Worm (Caenorhabditis elegans) whole organism, L1 larva: ENCODE measurements around the gene abhd-3.1.
A peak's percentile ranks its signal among the peaks of the same experiment; 100 is the strongest.
"Not testable (repeated sequence)": the region's sequence is repeated elsewhere in the genome, so short reads cannot be mapped to it uniquely, and the experiment has no call there.

ENCODE experiments used
- C04F5.9 ChIP-seq: sonication (generic microtip); optimal IDR thresholded peaks from 2 replicates; lab custom pipeline; 2016; ENCODE audit warnings: missing genetic modification characterization, missing compliant biosample characterization
- C34B4.2 ChIP-seq: sonication (generic microtip); optimal IDR thresholded peaks from 2 replicates; lab custom pipeline; 2017; ENCODE audit warnings: mild to moderate bottlenecking, missing genetic modification characterization, missing compliant biosample characterization
- F16B12.6 ChIP-seq: fragments of 150-350 bp; optimal IDR thresholded peaks from 2 replicates; lab custom pipeline; 2014; ENCODE audit warnings: missing biosample characterization, missing genetic modification characterization
- aha-1 ChIP-seq: fragments of 150-350 bp; optimal IDR thresholded peaks from 2 replicates; lab custom pipeline; 2014; ENCODE audit warnings: missing biosample characterization, missing genetic modification characterization
- aly-2 ChIP-seq: fragments of 150-350 bp; optimal IDR thresholded peaks from 2 replicates; lab custom pipeline; 2014; ENCODE audit warnings: missing biosample characterization, missing genetic modification characterization
- ama-1 ChIP-seq: fragments of 150-350 bp; optimal IDR thresholded peaks from 2 replicates; lab custom pipeline; 2014
- blmp-1 ChIP-seq: fragments of 150-350 bp; optimal IDR thresholded peaks from 2 replicates; lab custom pipeline; 2014; ENCODE audit warnings: missing biosample characterization, missing genetic modification characterization
- ceh-82 ChIP-seq, 3 experiments: fragments of 150-350 bp in 1 of 3; sonication (generic microtip) in 2 of 3; optimal IDR thresholded peaks; 2 replicates each; lab custom pipeline; 2014 to 2017; ENCODE audit warnings: missing biosample characterization in 3 of 3, missing genetic modification characterization in 3 of 3
- ceh-90 ChIP-seq: sonication (generic microtip); optimal IDR thresholded peaks from 2 replicates; lab custom pipeline; 2016; ENCODE audit warnings: missing genetic modification characterization, missing compliant biosample characterization
- dsc-1 ChIP-seq: sonication (generic microtip); optimal IDR thresholded peaks from 2 replicates; lab custom pipeline; 2016; ENCODE audit warnings: mild to moderate bottlenecking, missing genetic modification characterization, missing compliant biosample characterization
- efl-1 ChIP-seq, 4 experiments: fragments of 150-350 bp; optimal IDR thresholded peaks in 3 of 4; peaks in 1 of 4; 1 replicate in 1 of 4; 2 replicates in 3 of 4; lab custom pipeline; 2014; ENCODE audit warnings: missing biosample characterization in 2 of 4, missing genetic modification characterization in 2 of 4, missing genetic modification reagents in 2 of 4
- efl-3 ChIP-seq: fragments of 200-800 bp; sonication (Bioruptor generic); optimal IDR thresholded peaks from 2 replicates; lab custom pipeline; 2018; ENCODE audit warnings: mild to moderate bottlenecking, missing genetic modification characterization, missing compliant biosample characterization
- egl-27 ChIP-seq, 2 experiments: fragments of 150-350 bp in 1 of 2; sonication (generic microtip); optimal IDR thresholded peaks; 3 replicates each; lab custom pipeline; 2017 to 2018; ENCODE audit warnings: missing biosample characterization in 2 of 2, missing genetic modification characterization in 2 of 2, missing genetic modification reagents in 2 of 2
- fkh-8 ChIP-seq: sonication (generic microtip); optimal IDR thresholded peaks from 2 replicates; lab custom pipeline; 2016; ENCODE audit warnings: mild to moderate bottlenecking, missing genetic modification characterization, missing compliant biosample characterization
- irx-1 ChIP-seq: sonication (generic microtip); optimal IDR thresholded peaks from 2 replicates; lab custom pipeline; 2016; ENCODE audit warnings: missing genetic modification characterization, missing compliant biosample characterization
- isw-1 ChIP-seq: fragments of 200-800 bp; sonication (Bioruptor generic); IDR thresholded peaks from 2 replicates; pipeline ENCODE4 v1.3.6; 2022; ENCODE audit warnings: missing genetic modification characterization, missing compliant biosample characterization
- lin-13 ChIP-seq: fragments of 150-350 bp; optimal IDR thresholded peaks from 2 replicates; lab custom pipeline; 2014; ENCODE audit warnings: missing biosample characterization, missing genetic modification reagents, missing genetic modification characterization
- lin-14 ChIP-seq: fragments of 200-800 bp; sonication (Bioruptor generic); optimal IDR thresholded peaks from 2 replicates; lab custom pipeline; 2018; ENCODE audit warnings: mild to moderate bottlenecking, missing genetic modification characterization, moderate library complexity, missing compliant biosample characterization
- lin-15B ChIP-seq: fragments of 150-350 bp; sonication (generic microtip); optimal IDR thresholded peaks from 3 replicates; lab custom pipeline; 2014; ENCODE audit warnings: missing biosample characterization, missing genetic modification characterization
- lin-35 ChIP-seq, 2 experiments: fragments of 150-350 bp; optimal IDR thresholded peaks; 2 replicates each; lab custom pipeline; 2014; ENCODE audit warnings: missing biosample characterization in 2 of 2, missing genetic modification characterization in 2 of 2, missing genetic modification reagents in 2 of 2
- lir-3 ChIP-seq: sonication (generic microtip); optimal IDR thresholded peaks from 2 replicates; lab custom pipeline; 2016; ENCODE audit warnings: mild to moderate bottlenecking, missing genetic modification characterization, moderate library complexity, missing compliant biosample characterization; ENCODE audit not compliant: poor library complexity
- lsy-2 ChIP-seq, 2 experiments: fragments of 150-350 bp; optimal IDR thresholded peaks; 2 replicates each; lab custom pipeline; 2014; ENCODE audit warnings: missing biosample characterization in 2 of 2, missing genetic modification characterization in 2 of 2
- mep-1 ChIP-seq: fragments of 150-350 bp; optimal IDR thresholded peaks from 2 replicates; lab custom pipeline; 2014; ENCODE audit warnings: missing biosample characterization, missing genetic modification characterization
- nhr-12 ChIP-seq: sonication (generic microtip); optimal IDR thresholded peaks from 2 replicates; lab custom pipeline; 2017; ENCODE audit warnings: missing biosample characterization, missing genetic modification characterization
- nhr-237 ChIP-seq: fragments of 150-350 bp; optimal IDR thresholded peaks from 2 replicates; lab custom pipeline; 2014; ENCODE audit warnings: missing biosample characterization, missing genetic modification characterization
- nhr-84 ChIP-seq: sonication (generic microtip); optimal IDR thresholded peaks from 2 replicates; lab custom pipeline; 2017; ENCODE audit warnings: missing biosample characterization, missing genetic modification characterization
- nhr-85 ChIP-seq: sonication (generic microtip); peaks from one replicate; lab custom pipeline; 2016; ENCODE audit warnings: missing genetic modification characterization, inconsistent platforms, missing compliant biosample characterization
- pax-3 ChIP-seq: fragments of 200-800 bp; sonication (Bioruptor generic); optimal IDR thresholded peaks from 2 replicates; lab custom pipeline; 2018; ENCODE audit warnings: mild to moderate bottlenecking, missing genetic modification characterization, moderate library complexity, missing compliant biosample characterization
- pqm-1 ChIP-seq: sonication (generic microtip); optimal IDR thresholded peaks from 3 replicates; lab custom pipeline; 2017; ENCODE audit warnings: missing biosample characterization, missing genetic modification characterization
- snu-23 ChIP-seq: sonication (generic microtip); optimal IDR thresholded peaks from 2 replicates; lab custom pipeline; 2016; ENCODE audit warnings: missing genetic modification characterization, missing compliant biosample characterization
- sox-4 ChIP-seq: sonication (generic microtip); optimal IDR thresholded peaks from 2 replicates; lab custom pipeline; 2016; ENCODE audit warnings: missing genetic modification characterization, missing compliant biosample characterization
- sptf-1 ChIP-seq: fragments of 150-350 bp; optimal IDR thresholded peaks from 2 replicates; lab custom pipeline; 2014; ENCODE audit warnings: missing biosample characterization, missing genetic modification characterization
- sup-37 ChIP-seq: fragments of 200-800 bp; sonication (Bioruptor generic); optimal IDR thresholded peaks from 2 replicates; lab custom pipeline; 2018; ENCODE audit warnings: mild to moderate bottlenecking, missing genetic modification characterization, missing compliant biosample characterization
- tbx-2 ChIP-seq: sonication (generic microtip); optimal IDR thresholded peaks from 2 replicates; lab custom pipeline; 2016; ENCODE audit warnings: missing genetic modification characterization, missing compliant biosample characterization
- tlp-1 ChIP-seq: fragments of 150-350 bp; optimal IDR thresholded peaks from 2 replicates; lab custom pipeline; 2014; ENCODE audit warnings: missing biosample characterization, missing genetic modification characterization
- unc-130 ChIP-seq: fragments of 150-350 bp; optimal IDR thresholded peaks from 2 replicates; lab custom pipeline; 2017; ENCODE audit warnings: missing biosample characterization, missing genetic modification characterization, inconsistent platforms
- unc-62 ChIP-seq: fragments of 150-350 bp; optimal IDR thresholded peaks from 2 replicates; lab custom pipeline; 2014; ENCODE audit warnings: missing biosample characterization, missing genetic modification reagents, missing genetic modification characterization
- xbp-1 ChIP-seq: sonication (generic microtip); optimal IDR thresholded peaks from 2 replicates; lab custom pipeline; 2016; ENCODE audit warnings: missing genetic modification characterization, missing compliant biosample characterization
- zip-4 ChIP-seq: fragments of 200-800 bp; sonication (Bioruptor generic); optimal IDR thresholded peaks from 2 replicates; lab custom pipeline; 2018; ENCODE audit warnings: mild to moderate bottlenecking, missing genetic modification characterization, moderate library complexity, missing compliant biosample characterization

The abhd-3.1 gene

ce11 chrV:19934223-19934622 is 21.1 kb upstream of the abhd-3.1 start, which contains the start of gene algn-7:
TSS of gene algn-7 (minus strand) at chrV:19934323.
- TF ChIP-seq sox-4 (no peak), xbp-1 (no peak), zip-4 (no peak), unc-130 (tag; lab: Kevin White, UChicago) (no peak), blmp-1 (no peak), C04F5.9 (tag; lab: Kevin White, UChicago) (no peak), nhr-84 (tag; lab: Kevin White, UChicago) (no peak), aha-1 (no peak), isw-1 (GFP tag; lab: Robert Waterston, UW) (no peak), sup-37 (GFP tag; lab: Kevin White, UChicago) (no peak), nhr-12 (tag; lab: Kevin White, UChicago) (no peak), dsc-1 (no peak), fkh-8 (tag; lab: Kevin White, UChicago) (no peak)

ce11 chrV:19936945-19937344 is 18.3 kb upstream of the abhd-3.1 start:
- TF ChIP-seq ceh-82 (tag; optimal IDR thresholded peaks at IDR 0.05; lab: Kevin White, UChicago) (no peak), efl-1 (optimal IDR thresholded peaks at IDR 0.05; lab: Kevin White, UChicago) (no peak), efl-1 (GFP tag; optimal IDR thresholded peaks at IDR 0.05 in 1 of 2; lab: Kevin White, UChicago) (peak in 1 of 2 experiments; percentile 57)

- TF ChIP-seq F16B12.6 (tag; lab: Kevin White, UChicago) (no peak), pax-3 (tag; lab: Kevin White, UChicago) (no peak), sptf-1 (tag; lab: Kevin White, UChicago) (no peak), lin-35 (GFP tag; optimal IDR thresholded peaks at IDR 0.05; lab: Kevin White, UChicago) (no peak), mep-1 (no peak), lin-13 (GFP tag; lab: Kevin White, UChicago) (no peak), zip-4 (no peak), C34B4.2 (tag; lab: Kevin White, UChicago) (no peak), ceh-90 (tag; lab: Kevin White, UChicago) (no peak), snu-23 (GFP tag; lab: Kevin White, UChicago) (no peak), lin-15B (no peak), nhr-237 (tag; lab: Kevin White, UChicago) (no peak), aly-2 (tag; lab: Kevin White, UChicago) (no peak), nhr-85 (tag; lab: Kevin White, UChicago) (no peak), efl-3 (GFP tag; lab: Kevin White, UChicago) (no peak), lir-3 (tag; lab: Kevin White, UChicago) (no peak), pqm-1 (tag; lab: Kevin White, UChicago) (no peak), unc-62 (GFP tag; lab: Kevin White, UChicago) (no peak), ama-1 (lab: Kevin White, UChicago) (no peak), lin-14 (GFP tag; lab: Kevin White, UChicago) (no peak)
Measured at ce11 chrV:19946529-19946928, 8.8 kb upstream of the abhd-3.1 start, which contains the start of gene dhs-24. TSS of gene dhs-24 (minus strand) at chrV:19946629.

ce11 chrV:19948993-19949392 is 6.3 kb upstream of the abhd-3.1 start, which contains the start of gene tmed-4:
TSS of gene tmed-4 (minus strand) at chrV:19949093.
- TF ChIP-seq tbx-2; egl-27 (tag; optimal IDR thresholded peaks at IDR 0.05; lab: Kevin White, UChicago); lsy-2 (tag; optimal IDR thresholded peaks at IDR 0.05; lab: Kevin White, UChicago): not testable (repeated sequence)
- TF ChIP-seq, all 84 proteins: peak for 0; not testable (repeated sequence) for 84

ce11 chrV:19949721-19950120 is 5.6 kb upstream of the abhd-3.1 start, which contains the start of gene Y60A3A.8:
TSS of gene Y60A3A.8 (plus strand) at chrV:19949978.
- TF ChIP-seq lin-14 (GFP tag; lab: Kevin White, UChicago); tlp-1 (tag; lab: Kevin White, UChicago); irx-1 (tag; lab: Kevin White, UChicago): not testable (repeated sequence)
